Worm (Caenorhabditis elegans) whole organism, early embryonic: ENCODE results near the gene srx-50.

Source experiments
- B0310.2 ChIP-seq: sonication (generic microtip); optimal IDR thresholded peaks from 2 replicates; lab custom pipeline; 2016; ENCODE audit warnings: mild to moderate bottlenecking, missing genetic modification characterization, missing compliant biosample characterization
- F13C5.2 ChIP-seq: sonication (generic microtip); optimal IDR thresholded peaks from 2 replicates; lab custom pipeline; 2017; ENCODE audit warnings: mild to moderate bottlenecking, missing genetic modification characterization, inconsistent platforms, missing compliant biosample characterization
- aly-1 ChIP-seq: sonication (generic microtip); optimal IDR thresholded peaks from 2 replicates; lab custom pipeline; 2016; ENCODE audit warnings: missing genetic modification characterization, missing compliant biosample characterization
- ama-1 ChIP-seq: fragments of 150-350 bp; optimal IDR thresholded peaks from 2 replicates; lab custom pipeline; 2014
- ceh-13 ChIP-seq: fragments of 200-800 bp; sonication (Bioruptor generic); optimal IDR thresholded peaks from 2 replicates; lab custom pipeline; 2018; ENCODE audit warnings: mild to moderate bottlenecking, missing genetic modification characterization, missing compliant biosample characterization
- ceh-36 ChIP-seq: sonication (generic microtip); optimal IDR thresholded peaks from 2 replicates; lab custom pipeline; 2016; ENCODE audit warnings: missing genetic modification characterization, inconsistent platforms, missing compliant biosample characterization
- ets-7 ChIP-seq: sonication (generic microtip); optimal IDR thresholded peaks from 2 replicates; lab custom pipeline; 2016; ENCODE audit warnings: missing genotype, missing genetic modification characterization, missing compliant biosample characterization
- flt-1 ChIP-seq: fragments of 200-800 bp; sonication (Bioruptor generic); IDR thresholded peaks from 2 replicates; pipeline ENCODE4 v1.3.6; 2022; ENCODE audit warnings: missing genetic modification characterization, missing compliant biosample characterization
- hmbx-1 ChIP-seq: sonication (generic microtip); optimal IDR thresholded peaks from 2 replicates; lab custom pipeline; 2016; ENCODE audit warnings: mild to moderate bottlenecking, missing genetic modification characterization, missing compliant biosample characterization
- hmg-4 ChIP-seq: fragments of 200-800 bp; sonication (Bioruptor generic); optimal IDR thresholded peaks from 2 replicates; lab custom pipeline; 2018; ENCODE audit warnings: mild to moderate bottlenecking, missing genetic modification characterization, missing compliant biosample characterization
- hnd-1 ChIP-seq: sonication (generic microtip); optimal IDR thresholded peaks from 2 replicates; lab custom pipeline; 2016; ENCODE audit warnings: missing genetic modification characterization, missing compliant biosample characterization
- pes-1 ChIP-seq: fragments of 200-800 bp; sonication (Bioruptor generic); IDR thresholded peaks from 2 replicates; pipeline ENCODE4 v1.3.6; 2022; ENCODE audit warnings: missing genetic modification reagents, missing genetic modification characterization, missing compliant biosample characterization
- scrt-1 ChIP-seq: fragments of 200-800 bp; sonication (Bioruptor generic); IDR thresholded peaks from 2 replicates; pipeline ENCODE4 v1.3.6; 2022; ENCODE audit warnings: missing genetic modification characterization, missing compliant biosample characterization
- sea-1 ChIP-seq: fragments of 200-800 bp; sonication (Bioruptor generic); conservative IDR thresholded peaks from 2 replicates; pipeline ENCODE4 v1.3.6; 2022; ENCODE audit warnings: missing genetic modification characterization, missing compliant biosample characterization
- tbx-11 ChIP-seq: fragments of 200-800 bp; sonication (Bioruptor generic); IDR thresholded peaks from 2 replicates; pipeline ENCODE4 v1.3.6; 2022; ENCODE audit warnings: missing genetic modification characterization, missing compliant biosample characterization
- tbx-37 ChIP-seq: fragments of 200-800 bp; sonication (Bioruptor generic); conservative IDR thresholded peaks from 2 replicates; pipeline ENCODE4 v1.3.6; 2022; ENCODE audit warnings: missing genetic modification reagents, missing genetic modification characterization, missing compliant biosample characterization
- tra-4 ChIP-seq: sonication (generic microtip); optimal IDR thresholded peaks from 2 replicates; lab custom pipeline; 2017; ENCODE audit warnings: missing genetic modification characterization, missing compliant biosample characterization

srx-50 gene

ce11 chrIV:7043430-7043829 lies 14.3 kb upstream of the srx-50 start:
- no peak for TF ChIP-seq tra-4 (tag; lab: Kevin White, UChicago)

- no peak for TF ChIP-seq hnd-1 (tag; lab: Kevin White, UChicago)
- TF ChIP-seq ceh-13 (GFP tag; lab: Kevin White, UChicago): no peak
- no peak for TF ChIP-seq ets-7 (tag; lab: Kevin White, UChicago)
- no peak for TF ChIP-seq tbx-11 (GFP tag; lab: Robert Waterston, UW)
- no peak for TF ChIP-seq pes-1 (GFP tag; lab: Robert Waterston, UW)
- TF ChIP-seq tbx-37 (GFP tag; lab: Robert Waterston, UW): no peak
- TF ChIP-seq aly-1: no peak
- TF ChIP-seq B0310.2: no peak
- no peak for TF ChIP-seq flt-1 (GFP tag; lab: Robert Waterston, UW)
- no peak for TF ChIP-seq hmg-4 (GFP tag; lab: Kevin White, UChicago)
- no peak for TF ChIP-seq ama-1 (lab: Kevin White, UChicago)
These were observed 13.1 kb upstream of the srx-50 start, which contains the start of gene tin-9.1 for ce11 chrIV:7044552-7045139. Gene tin-9.1, minus strand, starts transcription at chrIV:7044602.

ce11 chrIV:7045362-7045936 lies 12.3 kb upstream of the srx-50 start:
- no peak for TF ChIP-seq ets-7 (tag; lab: Kevin White, UChicago)
- no peak for TF ChIP-seq flt-1 (GFP tag; lab: Robert Waterston, UW)
- TF ChIP-seq hmg-4 (GFP tag; lab: Kevin White, UChicago): no peak
- TF ChIP-seq tbx-11 (GFP tag; lab: Robert Waterston, UW): no peak
- no peak for TF ChIP-seq pes-1 (GFP tag; lab: Robert Waterston, UW)
- no peak for TF ChIP-seq ceh-36 (tag; lab: Kevin White, UChicago)
- TF ChIP-seq tra-4 (tag; lab: Kevin White, UChicago): no peak
- no peak for TF ChIP-seq hmbx-1 (tag; lab: Kevin White, UChicago)
- no peak for TF ChIP-seq ama-1 (lab: Kevin White, UChicago)
- TF ChIP-seq F13C5.2 (tag; lab: Kevin White, UChicago): no peak
- no peak for TF ChIP-seq B0310.2

ce11 chrIV:7046641-7047361 lies 11.0 kb upstream of the srx-50 start:
- TF ChIP-seq hmg-4 (GFP tag; lab: Kevin White, UChicago) (no peak), ceh-13 (GFP tag; lab: Kevin White, UChicago) (no peak), tbx-37 (GFP tag; lab: Robert Waterston, UW) (no peak), tbx-11 (GFP tag; lab: Robert Waterston, UW) (no peak), flt-1 (GFP tag; lab: Robert Waterston, UW) (no peak), F13C5.2 (tag; lab: Kevin White, UChicago) (no peak), ceh-36 (tag; lab: Kevin White, UChicago) (no peak), pes-1 (GFP tag; lab: Robert Waterston, UW) (no peak), ets-7 (tag; lab: Kevin White, UChicago) (no peak), aly-1 (no peak), hnd-1 (tag; lab: Kevin White, UChicago) (no peak), ama-1 (lab: Kevin White, UChicago) (no peak), scrt-1 (GFP tag; lab: Robert Waterston, UW) (no peak), B0310.2 (no peak), tra-4 (tag; lab: Kevin White, UChicago) (no peak), hmbx-1 (tag; lab: Kevin White, UChicago) (no peak), sea-1 (GFP tag; lab: Robert Waterston, UW) (no peak)

ce11 chrIV:7047762-7048178 lies 10.0 kb upstream of the srx-50 start:
- no peak for TF ChIP-seq hmbx-1 (tag; lab: Kevin White, UChicago)
- TF ChIP-seq pes-1 (GFP tag; lab: Robert Waterston, UW): no peak
- TF ChIP-seq ama-1 (lab: Kevin White, UChicago): no peak
- no peak for TF ChIP-seq B0310.2
- TF ChIP-seq tbx-37 (GFP tag; lab: Robert Waterston, UW): no peak
- TF ChIP-seq flt-1 (GFP tag; lab: Robert Waterston, UW): no peak
- TF ChIP-seq sea-1 (GFP tag; lab: Robert Waterston, UW): no peak
- no peak for TF ChIP-seq ceh-36 (tag; lab: Kevin White, UChicago)
- TF ChIP-seq aly-1: no peak
- no peak for TF ChIP-seq tra-4 (tag; lab: Kevin White, UChicago)
- no peak for TF ChIP-seq scrt-1 (GFP tag; lab: Robert Waterston, UW)
- TF ChIP-seq ceh-13 (GFP tag; lab: Kevin White, UChicago): no peak
- TF ChIP-seq ets-7 (tag; lab: Kevin White, UChicago): no peak
- no peak for TF ChIP-seq tbx-11 (GFP tag; lab: Robert Waterston, UW)
- no peak for TF ChIP-seq hmg-4 (GFP tag; lab: Kevin White, UChicago)
- no peak for TF ChIP-seq F13C5.2 (tag; lab: Kevin White, UChicago)
- TF ChIP-seq hnd-1 (tag; lab: Kevin White, UChicago): no peak

- TF ChIP-seq tbx-37 (GFP tag; lab: Robert Waterston, UW): no peak
- no peak for TF ChIP-seq scrt-1 (GFP tag; lab: Robert Waterston, UW)
- TF ChIP-seq B0310.2: no peak
- TF ChIP-seq tbx-11 (GFP tag; lab: Robert Waterston, UW): no peak
- TF ChIP-seq hnd-1 (tag; lab: Kevin White, UChicago): no peak
- TF ChIP-seq sea-1 (GFP tag; lab: Robert Waterston, UW): no peak
- no peak for TF ChIP-seq pes-1 (GFP tag; lab: Robert Waterston, UW)
- no peak for TF ChIP-seq hmbx-1 (tag; lab: Kevin White, UChicago)
- TF ChIP-seq tra-4 (tag; lab: Kevin White, UChicago): no peak
- TF ChIP-seq ceh-13 (GFP tag; lab: Kevin White, UChicago): no peak
- TF ChIP-seq flt-1 (GFP tag; lab: Robert Waterston, UW): no peak
- no peak for TF ChIP-seq aly-1
- no peak for TF ChIP-seq ama-1 (lab: Kevin White, UChicago)
- TF ChIP-seq ceh-36 (tag; lab: Kevin White, UChicago): no peak
These were observed 9.0 kb upstream of the srx-50 start for ce11 chrIV:7048637-7049245.
